Fruit fly (Drosophila melanogaster): ENCODE measurements around the gene dnt.

The dnt gene

dm6 chr2L:19398317-19399234 lies 35.5 kb upstream of the dnt start, which contains the start of gene CG17544 (continued):
- TF ChIP-seq Hr51 (GFP tag; optimal IDR thresholded peaks at IDR 0.05) (peak; percentile 36 to 83), CG3995 (GFP tag; optimal IDR thresholded peaks at IDR 0.05) (no peak), MTF-1 (GFP tag; optimal IDR thresholded peaks at IDR 0.05; ENCODE audit: borderline replicate concordance) (peak; percentile 32), CG12744 (GFP tag; optimal IDR thresholded peaks at IDR 0.05) (no peak), CG1792 (GFP tag; optimal IDR thresholded peaks at IDR 0.05) (no peak), CG5245 (GFP tag; optimal IDR thresholded peaks at IDR 0.05) (no peak), sqz (GFP tag; optimal IDR thresholded peaks at IDR 0.05) (peak; percentile 40), Dip2 (GFP tag; IDR thresholded peaks at IDR 0.05) (no peak), CG10209 (GFP tag; optimal IDR thresholded peaks at IDR 0.05) (peak; percentile 86), dan (GFP tag; IDR thresholded peaks at IDR 0.05) (no peak), luna (GFP tag; optimal IDR thresholded peaks at IDR 0.05) (no peak), Lhr (GFP tag; optimal IDR thresholded peaks at IDR 0.05) (peak; percentile 8), CG17359 (tag; optimal IDR thresholded peaks at IDR 0.05) (peak; percentile 76), Bgb (GFP tag; IDR thresholded peaks at IDR 0.05; ENCODE audit: partially characterized antibody) (peak; percentile 46; the same call in 1 of the 2 replicates), CG7839 (tag; optimal IDR thresholded peaks at IDR 0.05) (peak; percentile 74), Vsx1 (GFP tag; optimal IDR thresholded peaks at IDR 0.05) (peak; percentile 53), CHES-1-like (GFP tag; optimal IDR thresholded peaks at IDR 0.05) (peak; percentile 30), Myb (GFP tag; optimal IDR thresholded peaks at IDR 0.05) (peak; percentile 25), CrebB (tag; optimal IDR thresholded peaks at IDR 0.05) (no peak), CG14667 (GFP tag; IDR thresholded peaks at IDR 0.05) (peak; percentile 33; the same call in 1 of the 2 replicates), gsb (GFP tag; IDR thresholded peaks at IDR 0.05) (0 out of 2 replicates have a peak, but pooled peaks have one; percentile 37), crp (GFP tag; optimal IDR thresholded peaks at IDR 0.05) (peak in 1 of 2 experiments; percentile 34), CG17568 (GFP tag; optimal IDR thresholded peaks at IDR 0.05) (no peak), CG17612 (GFP tag; IDR thresholded peaks at IDR 0.05) (no peak), CG10654 (GFP tag; optimal IDR thresholded peaks at IDR 0.05) (peak; percentile 70), ara (GFP tag; IDR thresholded peaks at IDR 0.05) (no peak), MBD-R2 (GFP tag; IDR thresholded peaks at IDR 0.05) (no peak; the same call in 1 of the 2 replicates), CG30431 (GFP tag; optimal IDR thresholded peaks at IDR 0.05) (peak; percentile 64), Aef1 (GFP tag; IDR thresholded peaks at IDR 0.05) (peak; percentile 52; the same call in 1 of the 3 replicates), CTCF (GFP tag; optimal IDR thresholded peaks at IDR 0.05) (no peak), nau (GFP tag; optimal IDR thresholded peaks at IDR 0.05) (peak; percentile 70), pnt (GFP tag; optimal IDR thresholded peaks at IDR 0.05) (peak; percentile 33), CG8924 (tag; optimal IDR thresholded peaks at IDR 0.05) (peak; percentile 92), Rx (GFP tag; IDR thresholded peaks at IDR 0.05) (peak; percentile 52; the same call in 1 of the 2 replicates), sim (GFP tag; IDR thresholded peaks at IDR 0.05) (no peak), CG7372 (GFP tag; IDR thresholded peaks at IDR 0.05) (peak; percentile 25), H15 (GFP tag; IDR thresholded peaks at IDR 0.05) (peak; percentile 11; the same call in 1 of the 3 replicates), Hr39 (optimal IDR thresholded peaks at IDR 0.05) (no peak), CG3163 (GFP tag; optimal IDR thresholded peaks at IDR 0.05) (peak; percentile 62), sob (GFP tag; IDR thresholded peaks at IDR 0.05) (peak; percentile 56; the same call in 1 of the 2 replicates), NfI (GFP tag; optimal IDR thresholded peaks at IDR 0.05) (peak; percentile 76), CG11247 (GFP tag; IDR thresholded peaks at IDR 0.05) (no peak), crol (GFP tag; IDR thresholded peaks at IDR 0.05) (peak; percentile 99), CG12391 (tag; optimal IDR thresholded peaks at IDR 0.05) (peak; percentile 80), CG17385 (GFP tag; optimal IDR thresholded peaks at IDR 0.05) (peak; percentile 99), unc-4 (GFP tag; IDR thresholded peaks at IDR 0.05; ENCODE audit: partially characterized antibody) (peak; percentile 48), CG9876 (GFP tag; optimal IDR thresholded peaks at IDR 0.05) (no peak), cg (GFP tag; optimal IDR thresholded peaks at IDR 0.05) (peak; percentile 90), inv (GFP tag; IDR thresholded peaks at IDR 0.05; ENCODE audit: partially characterized antibody) (no peak)

Measured in whole organism, embryonic.